Fruit fly (Drosophila melanogaster) whole organism: Measurements from ENCODE around the gene CG43813.

ENCODE experiments used
- CG8478 ChIP-seq: fragments of >200 bp; optimal IDR thresholded peaks from 2 replicates; lab custom pipeline; 2018; ENCODE audit warnings: inconsistent platforms
- Dll ChIP-seq: fragments of >200 bp; optimal IDR thresholded peaks from 2 replicates; lab custom pipeline; 2017
- EcR ChIP-seq, 2 experiments: fragments of >200 bp; optimal IDR thresholded peaks; 2 replicates each; lab custom pipeline; 2017; ENCODE audit warnings: missing biosample characterization in 2 of 2, missing genetic modification characterization in 2 of 2, missing genetic modification reagents in 2 of 2
- pan ChIP-seq: fragments of >200 bp; optimal IDR thresholded peaks from 2 replicates; lab custom pipeline; 2017
- psq ChIP-seq: fragments of >200 bp; optimal IDR thresholded peaks from 2 replicates; lab custom pipeline; 2017
- usp ChIP-seq: fragments of >200 bp; optimal IDR thresholded peaks from 2 replicates; lab custom pipeline; 2017; ENCODE audit warnings: missing biosample characterization, missing genetic modification characterization, mixed read lengths

The CG43813 gene

dm6 chr2L:12353926-12354325, 9.9 kb upstream of the CG43813 start:
- TF ChIP-seq EcR (GFP tag; optimal IDR thresholded peaks at IDR 0.05; lab: Kevin White, UChicago) (no peak), usp (GFP tag; lab: Kevin White, UChicago) (no peak), Dll (lab: Kevin White, UChicago) (no peak), CG8478 (lab: Kevin White, UChicago) (no peak), psq (no peak), pan (lab: Kevin White, UChicago) (no peak)

dm6 chr2L:12351969-12352368, 7.9 kb upstream of the CG43813 start:
- TF ChIP-seq CG8478 (lab: Kevin White, UChicago) (no peak), EcR (GFP tag; optimal IDR thresholded peaks at IDR 0.05; lab: Kevin White, UChicago) (no peak), usp (GFP tag; lab: Kevin White, UChicago) (no peak), psq (no peak), pan (lab: Kevin White, UChicago) (no peak), Dll (lab: Kevin White, UChicago) (no peak)

dm6 chr2L:12350880-12351279, 6.8 kb upstream of the CG43813 start:
- TF ChIP-seq EcR (GFP tag; optimal IDR thresholded peaks at IDR 0.05; lab: Kevin White, UChicago) (no peak), pan (lab: Kevin White, UChicago) (no peak), Dll (lab: Kevin White, UChicago) (no peak), CG8478 (lab: Kevin White, UChicago) (no peak), psq (no peak), usp (GFP tag; lab: Kevin White, UChicago) (no peak)

DNA sequence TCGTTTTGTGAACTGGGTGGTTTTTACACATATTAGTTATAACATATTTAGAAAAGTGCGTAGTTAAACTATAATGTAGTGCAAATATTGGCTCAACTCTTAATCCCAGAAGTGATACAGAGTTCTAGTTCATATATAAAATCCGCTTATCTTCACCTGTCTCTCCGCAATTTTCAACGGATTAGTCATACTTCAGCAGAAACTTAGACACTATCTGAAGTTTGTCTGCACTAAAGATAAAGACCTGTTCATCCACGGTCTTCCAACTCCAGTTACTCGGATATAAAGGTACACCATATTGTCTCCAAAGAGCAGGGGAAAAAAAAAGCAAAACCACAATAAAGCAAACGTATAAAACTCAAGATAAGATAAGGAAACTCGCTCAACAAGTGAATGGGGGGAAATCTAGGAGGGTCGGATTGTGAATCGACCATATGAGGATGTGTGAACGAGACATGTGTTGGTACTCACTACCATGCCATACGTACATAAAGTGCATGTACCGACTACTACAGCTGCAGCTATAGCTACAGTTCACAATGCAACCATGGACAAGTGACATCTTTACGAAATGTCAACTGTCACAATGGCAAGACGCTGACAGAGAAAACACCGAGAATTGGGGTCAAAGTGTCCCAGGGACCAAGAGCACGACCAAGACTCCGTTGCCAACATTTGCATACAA, 4.5 kb upstream of the CG43813 start:
- TF ChIP-seq usp (GFP tag; lab: Kevin White, UChicago): no peak
- no peak for TF ChIP-seq Dll (lab: Kevin White, UChicago)
- TF ChIP-seq CG8478 (lab: Kevin White, UChicago): no peak
- TF ChIP-seq pan (lab: Kevin White, UChicago): no peak
- TF ChIP-seq psq: no peak

DNA sequence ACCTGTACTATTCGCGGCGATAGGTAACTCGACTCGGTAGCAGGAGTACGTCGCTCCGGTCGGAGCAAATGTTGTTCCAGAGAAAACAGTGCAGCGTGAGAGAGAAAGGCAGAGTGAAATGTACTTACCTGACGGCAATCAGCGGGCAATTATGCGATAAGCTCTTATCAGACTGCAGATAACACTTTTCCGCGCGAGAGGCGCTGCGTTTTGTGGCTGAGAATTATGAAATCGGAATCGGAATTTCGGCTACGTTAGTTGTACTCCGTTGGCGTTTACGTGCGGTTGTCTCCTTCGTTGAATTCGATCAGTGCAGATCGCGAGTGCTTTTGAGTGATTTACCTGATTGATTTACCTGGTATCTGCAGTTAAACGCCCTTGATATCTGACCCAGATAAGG, 3.8 kb upstream of the CG43813 start:
- TF ChIP-seq Dll (lab: Kevin White, UChicago) (no peak), EcR (GFP tag; optimal IDR thresholded peaks at IDR 0.05; lab: Kevin White, UChicago) (no peak), CG8478 (lab: Kevin White, UChicago) (no peak), usp (GFP tag; lab: Kevin White, UChicago) (no peak), pan (lab: Kevin White, UChicago) (no peak), psq (no peak)

- TF ChIP-seq Dll (lab: Kevin White, UChicago) (no peak), CG8478 (lab: Kevin White, UChicago) (no peak), psq (no peak), usp (GFP tag; lab: Kevin White, UChicago) (no peak), pan (lab: Kevin White, UChicago) (no peak), EcR (GFP tag; optimal IDR thresholded peaks at IDR 0.05; lab: Kevin White, UChicago) (no peak)
Measured at dm6 chr2L:12347034-12347433, 3.0 kb upstream of the CG43813 start.

dm6 chr2L:12346163-12346892, 2.3 kb upstream of the CG43813 start:
- TF ChIP-seq pan (lab: Kevin White, UChicago): no peak
- no peak for TF ChIP-seq EcR (GFP tag; optimal IDR thresholded peaks at IDR 0.05; lab: Kevin White, UChicago)
- no peak for TF ChIP-seq usp (GFP tag; lab: Kevin White, UChicago)
- TF ChIP-seq psq: no peak
- no peak for TF ChIP-seq CG8478 (lab: Kevin White, UChicago)
- no peak for TF ChIP-seq Dll (lab: Kevin White, UChicago)

dm6 chr2L:12341705-12342104, 2.4 kb downstream of the CG43813 start:
- TF ChIP-seq EcR (GFP tag; optimal IDR thresholded peaks at IDR 0.05; lab: Kevin White, UChicago) (no peak), psq (no peak), pan (lab: Kevin White, UChicago) (no peak), CG8478 (lab: Kevin White, UChicago) (no peak), Dll (lab: Kevin White, UChicago) (no peak), usp (GFP tag; lab: Kevin White, UChicago) (no peak)

- TF ChIP-seq usp (GFP tag; lab: Kevin White, UChicago) (no peak), CG8478 (lab: Kevin White, UChicago) (no peak), Dll (lab: Kevin White, UChicago) (no peak), EcR (GFP tag; optimal IDR thresholded peaks at IDR 0.05; lab: Kevin White, UChicago) (no peak), psq (no peak), pan (lab: Kevin White, UChicago) (no peak)
Measured at dm6 chr2L:12338548-12338947, 5.5 kb downstream of the CG43813 start, which contains the start of gene CG31862. Gene CG31862, plus strand, starts transcription at chr2L:12338848.

- TF ChIP-seq usp (GFP tag; lab: Kevin White, UChicago) (no peak), pan (lab: Kevin White, UChicago) (no peak), psq (no peak), Dll (lab: Kevin White, UChicago) (no peak), EcR (GFP tag; optimal IDR thresholded peaks at IDR 0.05; lab: Kevin White, UChicago) (no peak), CG8478 (lab: Kevin White, UChicago) (no peak)
Measured at dm6 chr2L:12337162-12337561, 6.9 kb downstream of the CG43813 start.

DNA sequence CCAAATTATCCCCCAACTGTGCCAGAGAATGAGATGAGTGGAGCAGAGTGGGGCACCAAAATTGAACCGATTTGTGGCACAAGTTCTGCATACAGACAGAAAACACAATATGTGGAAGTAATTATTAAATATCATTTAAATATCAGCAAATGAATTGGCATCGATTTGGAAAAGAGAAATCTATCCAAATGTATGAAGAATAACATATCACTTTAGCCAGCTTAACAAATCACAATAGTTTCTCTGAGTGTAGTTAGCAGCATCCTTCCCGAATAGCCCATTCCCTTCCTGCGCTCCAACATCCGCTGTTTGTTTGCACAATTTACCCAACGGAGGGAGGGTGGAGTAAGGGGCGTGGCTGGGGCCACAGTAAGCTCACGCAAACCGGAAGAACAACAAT, 29.2 kb downstream of the CG43813 start:
- no peak for TF ChIP-seq psq
